Worm (Caenorhabditis elegans) whole organism, midembryonic: Measurements from ENCODE around the gene ptr-24.

ENCODE experiments used
- T22C8.4 ChIP-seq: fragments of 200-800 bp; sonication (Bioruptor generic); IDR thresholded peaks from 2 replicates; pipeline ENCODE4 v1.3.6; 2022; ENCODE audit warnings: missing genetic modification characterization, missing compliant biosample characterization
- cog-1 ChIP-seq: sonication (generic microtip); optimal IDR thresholded peaks from 2 replicates; lab custom pipeline; 2016; ENCODE audit warnings: missing genetic modification characterization, missing compliant biosample characterization
- flt-1 ChIP-seq: fragments of 200-800 bp; sonication (Bioruptor generic); IDR thresholded peaks from 2 replicates; pipeline ENCODE4 v1.3.6; 2022; ENCODE audit warnings: missing genetic modification characterization, missing compliant biosample characterization
- klf-2 ChIP-seq: fragments of 200-800 bp; sonication (Bioruptor generic); conservative IDR thresholded peaks from 2 replicates; pipeline ENCODE4 v1.3.6; 2022; ENCODE audit warnings: missing genetic modification reagents, missing genetic modification characterization, missing compliant biosample characterization
- med-1 ChIP-seq: sonication (generic microtip); optimal IDR thresholded peaks from 2 replicates; lab custom pipeline; 2017; ENCODE audit warnings: missing genetic modification characterization, mild to moderate bottlenecking, missing compliant biosample characterization, antibody characterized with exemption, missing genetic modification reagents; ENCODE audit not compliant: insufficient read depth
- ref-1 ChIP-seq: fragments of 200-800 bp; sonication (Bioruptor generic); conservative IDR thresholded peaks from 2 replicates; pipeline ENCODE4 v1.3.6; 2022; ENCODE audit warnings: missing genetic modification reagents, missing genetic modification characterization, missing compliant biosample characterization
- tab-1 ChIP-seq: fragments of 200-800 bp; sonication (Bioruptor generic); IDR thresholded peaks from 2 replicates; pipeline ENCODE4 v1.3.6; 2022; ENCODE audit warnings: missing genetic modification characterization, missing compliant biosample characterization
- ztf-23 ChIP-seq: fragments of 200-800 bp; sonication (Bioruptor generic); IDR thresholded peaks from 2 replicates; pipeline ENCODE4 v1.3.6; 2022; ENCODE audit warnings: missing genetic modification reagents, missing genetic modification characterization, missing compliant biosample characterization

DNA sequence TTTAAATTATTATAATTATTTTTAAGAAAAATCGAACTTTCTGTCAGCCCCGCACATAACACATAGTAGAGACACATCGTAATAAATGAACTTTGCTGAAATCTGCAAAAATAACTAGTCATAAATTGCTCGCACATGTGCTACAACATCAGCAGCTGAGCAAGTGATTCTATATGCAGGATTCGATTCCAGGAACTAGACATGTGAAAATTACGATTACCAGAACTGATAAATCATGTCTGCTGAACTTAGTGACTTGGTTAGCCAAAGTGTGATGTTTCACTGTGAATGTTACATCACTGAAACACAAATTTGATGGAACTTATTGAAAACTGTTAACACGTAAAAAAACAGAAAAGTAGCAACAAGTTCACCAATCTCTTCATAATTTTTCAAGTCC lies 9.4 kb downstream of the ptr-24 start:
- TF ChIP-seq flt-1 (GFP tag; lab: Robert Waterston, UW) (no peak), ztf-23 (no peak), cog-1 (tag; lab: Kevin White, UChicago) (no peak), klf-2 (GFP tag; lab: Robert Waterston, UW) (no peak), tab-1 (GFP tag; lab: Robert Waterston, UW) (no peak), T22C8.4 (GFP tag; lab: Robert Waterston, UW) (no peak), ref-1 (no peak), med-1 (GFP tag; lab: Kevin White, UChicago) (no peak)
